Worm (Caenorhabditis elegans): ENCODE results near the gene osg-1.

Gene osg-1

DNA sequence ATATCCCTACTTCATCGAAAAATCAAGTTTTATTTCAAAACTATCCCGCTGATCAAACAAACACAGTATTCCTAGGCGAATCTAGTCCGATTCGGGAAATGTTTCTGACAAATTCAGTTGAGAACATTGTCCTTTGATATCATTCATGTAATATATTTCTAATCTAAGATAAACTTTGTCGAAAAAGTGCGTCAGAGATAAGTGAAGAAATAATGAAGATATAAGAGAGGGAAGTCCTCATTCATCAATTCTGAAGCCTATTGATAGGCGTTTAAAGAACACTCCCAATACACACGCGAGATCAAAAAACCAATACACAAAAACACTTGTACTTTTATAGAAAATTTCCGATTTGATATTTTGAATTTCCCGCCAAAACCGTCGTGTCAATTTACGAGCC lies 22.5 kb upstream of the osg-1 start:
- TF ChIP-seq ceh-36 (tag; optimal IDR thresholded peaks at IDR 0.05): no peak
- no peak for TF ChIP-seq hmg-4 (GFP tag; optimal IDR thresholded peaks at IDR 0.05)
- TF ChIP-seq F13C5.2 (tag; optimal IDR thresholded peaks at IDR 0.05): no peak
- TF ChIP-seq pes-1 (GFP tag; IDR thresholded peaks at IDR 0.05): no peak
- no peak for TF ChIP-seq ceh-13 (GFP tag; optimal IDR thresholded peaks at IDR 0.05)
- TF ChIP-seq sea-1 (GFP tag; conservative IDR thresholded peaks at IDR 0.05): no peak
- no peak for TF ChIP-seq aly-1 (tag; optimal IDR thresholded peaks at IDR 0.05)
- no peak for TF ChIP-seq ets-7 (tag; optimal IDR thresholded peaks at IDR 0.05)
- TF ChIP-seq tbx-11 (GFP tag; IDR thresholded peaks at IDR 0.05): no peak
- TF ChIP-seq flt-1 (GFP tag; IDR thresholded peaks at IDR 0.05): no peak
- no peak for TF ChIP-seq tra-4 (tag; optimal IDR thresholded peaks at IDR 0.05)
- no peak for TF ChIP-seq hmbx-1 (tag; optimal IDR thresholded peaks at IDR 0.05)
- TF ChIP-seq tbx-37 (GFP tag; conservative IDR thresholded peaks at IDR 0.05): no peak
- TF ChIP-seq hnd-1 (tag; optimal IDR thresholded peaks at IDR 0.05): no peak
- TF ChIP-seq ama-1 (optimal IDR thresholded peaks at IDR 0.05): no peak
- TF ChIP-seq B0310.2 (tag; optimal IDR thresholded peaks at IDR 0.05): no peak
- no peak for TF ChIP-seq scrt-1 (GFP tag; IDR thresholded peaks at IDR 0.05)

DNA sequence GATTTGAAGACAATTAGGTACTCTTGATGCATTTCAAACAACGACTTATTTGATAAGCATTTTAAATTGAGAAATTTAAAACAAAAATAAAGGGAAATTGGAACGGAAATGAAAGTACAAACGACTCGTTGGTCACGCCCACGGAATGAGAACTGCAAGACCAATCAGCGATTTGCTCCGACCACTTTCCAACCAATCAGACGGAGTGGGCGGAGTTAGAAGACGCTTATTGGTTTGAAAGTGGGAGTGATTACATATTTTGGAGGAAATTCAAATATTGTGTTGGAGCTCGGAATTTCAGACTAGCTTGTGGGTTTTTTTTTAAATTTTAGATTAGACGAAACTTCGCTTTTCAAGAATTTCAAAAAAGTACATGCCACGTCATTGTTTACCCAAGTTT lies 18.3 kb upstream of the osg-1 start:
- TF ChIP-seq ceh-13 (GFP tag; optimal IDR thresholded peaks at IDR 0.05) (no peak), ceh-36 (tag; optimal IDR thresholded peaks at IDR 0.05) (no peak), hmg-4 (GFP tag; optimal IDR thresholded peaks at IDR 0.05) (no peak), ets-7 (tag; optimal IDR thresholded peaks at IDR 0.05) (no peak), scrt-1 (GFP tag; IDR thresholded peaks at IDR 0.05) (no peak), flt-1 (GFP tag; IDR thresholded peaks at IDR 0.05) (no peak), aly-1 (tag; optimal IDR thresholded peaks at IDR 0.05) (no peak), sea-1 (GFP tag; conservative IDR thresholded peaks at IDR 0.05) (no peak), hmbx-1 (tag; optimal IDR thresholded peaks at IDR 0.05) (no peak), tbx-11 (GFP tag; IDR thresholded peaks at IDR 0.05) (no peak), B0310.2 (tag; optimal IDR thresholded peaks at IDR 0.05) (no peak), F13C5.2 (tag; optimal IDR thresholded peaks at IDR 0.05) (no peak), pes-1 (GFP tag; IDR thresholded peaks at IDR 0.05) (no peak), ama-1 (optimal IDR thresholded peaks at IDR 0.05) (no peak), tbx-37 (GFP tag; conservative IDR thresholded peaks at IDR 0.05) (no peak), hnd-1 (tag; optimal IDR thresholded peaks at IDR 0.05) (no peak)

DNA sequence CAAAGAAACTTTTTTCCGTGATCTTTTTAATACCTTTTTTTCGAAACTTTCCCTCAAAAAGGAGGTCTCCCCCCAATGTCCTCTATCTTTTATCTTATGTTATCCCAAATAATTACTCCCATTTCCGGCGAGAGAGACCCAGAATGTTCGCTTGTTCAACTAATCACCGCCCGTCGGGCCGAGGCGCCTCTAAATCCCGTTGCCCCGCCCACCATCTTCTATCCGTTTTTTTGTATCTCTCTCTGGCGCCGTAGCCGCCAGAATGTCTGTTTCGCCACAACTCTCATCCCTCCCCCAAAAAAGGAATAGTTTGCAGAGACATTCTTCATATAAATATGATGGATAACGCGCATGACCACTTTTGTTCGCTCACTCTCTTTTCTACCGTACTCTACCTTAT lies 14.7 kb upstream of the osg-1 start:
- TF ChIP-seq ceh-36 (tag; optimal IDR thresholded peaks at IDR 0.05) (peak; percentile 15), sea-1 (GFP tag; conservative IDR thresholded peaks at IDR 0.05) (no peak), hmbx-1 (tag; optimal IDR thresholded peaks at IDR 0.05) (no peak), ceh-13 (GFP tag; optimal IDR thresholded peaks at IDR 0.05) (no peak)

DNA sequence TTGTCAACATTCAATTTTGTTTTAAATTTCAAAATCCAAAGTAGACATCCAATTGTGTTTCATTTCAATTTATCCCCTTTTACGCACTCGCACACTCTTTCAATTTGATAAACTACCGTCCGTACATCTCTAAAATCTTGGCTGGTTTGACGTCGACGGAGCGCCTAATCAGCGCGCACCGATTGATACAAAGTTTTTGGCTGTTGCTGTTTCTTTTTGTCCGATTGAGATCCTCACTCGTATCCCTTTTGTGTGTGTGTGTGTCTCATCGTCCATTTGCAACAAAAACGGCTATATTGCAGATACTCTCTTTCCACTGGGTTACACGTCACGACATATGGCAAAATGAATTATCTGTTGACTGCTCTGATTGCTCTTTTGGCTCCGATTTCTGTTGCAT lies 13.2 kb upstream of the osg-1 start, which contains the start of gene lon-1:
Gene lon-1, plus strand, starts transcription at position 301 of the 400 bp plus-strand sequence.
- TF ChIP-seq ceh-13 (GFP tag; optimal IDR thresholded peaks at IDR 0.05): no peak
- no peak for TF ChIP-seq F13C5.2 (tag; optimal IDR thresholded peaks at IDR 0.05)
- no peak for TF ChIP-seq hmbx-1 (tag; optimal IDR thresholded peaks at IDR 0.05)
- no peak for TF ChIP-seq flt-1 (GFP tag; IDR thresholded peaks at IDR 0.05)
- no peak for TF ChIP-seq hnd-1 (tag; optimal IDR thresholded peaks at IDR 0.05)
- no peak for TF ChIP-seq scrt-1 (GFP tag; IDR thresholded peaks at IDR 0.05)
- TF ChIP-seq tbx-37 (GFP tag; conservative IDR thresholded peaks at IDR 0.05): no peak
- TF ChIP-seq B0310.2 (tag; optimal IDR thresholded peaks at IDR 0.05): no peak
- TF ChIP-seq aly-1 (tag; optimal IDR thresholded peaks at IDR 0.05): no peak
- TF ChIP-seq hmg-4 (GFP tag; optimal IDR thresholded peaks at IDR 0.05): no peak
- TF ChIP-seq pes-1 (GFP tag; IDR thresholded peaks at IDR 0.05): no peak
- TF ChIP-seq tbx-11 (GFP tag; IDR thresholded peaks at IDR 0.05): no peak
- TF ChIP-seq ama-1 (optimal IDR thresholded peaks at IDR 0.05): no peak
- no peak for TF ChIP-seq tra-4 (tag; optimal IDR thresholded peaks at IDR 0.05)
- TF ChIP-seq sea-1 (GFP tag; conservative IDR thresholded peaks at IDR 0.05): no peak
- no peak for TF ChIP-seq ceh-36 (tag; optimal IDR thresholded peaks at IDR 0.05)

DNA sequence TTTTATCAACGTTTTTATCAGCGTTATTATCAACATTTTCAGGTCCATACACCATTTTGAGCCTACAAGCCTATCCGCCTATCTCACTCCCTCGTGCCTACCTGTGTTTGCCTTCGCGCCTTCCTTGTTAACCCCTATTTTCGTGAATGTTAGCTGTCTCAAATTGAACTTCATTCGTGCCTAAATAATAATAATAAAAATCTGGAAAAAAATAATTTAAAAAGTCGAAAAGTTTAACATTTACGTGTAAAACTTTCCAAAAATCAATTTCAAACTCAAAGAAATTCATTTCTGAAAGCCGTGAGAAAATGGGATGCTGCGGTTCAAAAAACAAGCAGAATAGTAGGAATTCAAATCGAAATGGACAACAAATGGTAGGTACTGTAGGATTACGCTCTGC lies 9.3 kb upstream of the osg-1 start, which contains the start of gene R02F2.10:
Gene R02F2.10, plus strand, starts transcription at position 301 of the 400 bp plus-strand sequence.
- TF ChIP-seq ets-7 (tag; optimal IDR thresholded peaks at IDR 0.05): no peak
- TF ChIP-seq F13C5.2 (tag; optimal IDR thresholded peaks at IDR 0.05): no peak

DNA sequence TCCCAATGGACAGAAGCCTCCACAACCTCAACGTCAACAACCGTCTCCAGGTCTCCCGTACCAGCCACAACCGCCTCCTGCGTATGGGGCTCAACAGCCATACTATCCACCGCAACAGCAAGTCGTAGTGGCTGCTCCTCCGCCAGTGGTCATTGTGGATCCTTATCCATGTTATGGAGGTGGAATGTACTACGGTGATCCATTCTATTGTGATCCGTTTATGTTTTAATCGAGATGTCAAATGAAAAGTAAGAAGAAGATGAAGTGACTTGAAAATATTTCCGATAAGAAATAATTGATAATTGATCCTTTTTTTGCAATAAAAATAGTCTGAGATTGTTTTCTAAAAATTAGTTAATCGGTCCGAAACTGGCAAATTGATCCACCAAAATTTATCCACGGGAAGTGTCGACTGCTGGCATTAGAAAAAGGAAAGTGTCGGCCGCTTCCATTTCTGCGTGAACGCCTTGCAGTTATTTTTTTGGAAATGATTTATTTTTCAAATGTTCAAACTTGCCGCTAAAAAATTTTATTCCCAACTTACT lies 8.5 kb upstream of the osg-1 start, which contains the start of the genes R02F2.6 and R02F2.5:
Gene R02F2.6, minus strand, starts transcription at position 101 of the 545 bp plus-strand sequence.
Gene R02F2.5, plus strand, starts transcription at position 495 of the 545 bp plus-strand sequence.
- TF ChIP-seq tbx-37 (GFP tag; conservative IDR thresholded peaks at IDR 0.05): no peak
- TF ChIP-seq ceh-13 (GFP tag; optimal IDR thresholded peaks at IDR 0.05): no peak
- TF ChIP-seq hnd-1 (tag; optimal IDR thresholded peaks at IDR 0.05): no peak
- TF ChIP-seq scrt-1 (GFP tag; IDR thresholded peaks at IDR 0.05): no peak
- no peak for TF ChIP-seq ama-1 (optimal IDR thresholded peaks at IDR 0.05)
- no peak for TF ChIP-seq pes-1 (GFP tag; IDR thresholded peaks at IDR 0.05)
- TF ChIP-seq B0310.2 (tag; optimal IDR thresholded peaks at IDR 0.05): no peak

DNA sequence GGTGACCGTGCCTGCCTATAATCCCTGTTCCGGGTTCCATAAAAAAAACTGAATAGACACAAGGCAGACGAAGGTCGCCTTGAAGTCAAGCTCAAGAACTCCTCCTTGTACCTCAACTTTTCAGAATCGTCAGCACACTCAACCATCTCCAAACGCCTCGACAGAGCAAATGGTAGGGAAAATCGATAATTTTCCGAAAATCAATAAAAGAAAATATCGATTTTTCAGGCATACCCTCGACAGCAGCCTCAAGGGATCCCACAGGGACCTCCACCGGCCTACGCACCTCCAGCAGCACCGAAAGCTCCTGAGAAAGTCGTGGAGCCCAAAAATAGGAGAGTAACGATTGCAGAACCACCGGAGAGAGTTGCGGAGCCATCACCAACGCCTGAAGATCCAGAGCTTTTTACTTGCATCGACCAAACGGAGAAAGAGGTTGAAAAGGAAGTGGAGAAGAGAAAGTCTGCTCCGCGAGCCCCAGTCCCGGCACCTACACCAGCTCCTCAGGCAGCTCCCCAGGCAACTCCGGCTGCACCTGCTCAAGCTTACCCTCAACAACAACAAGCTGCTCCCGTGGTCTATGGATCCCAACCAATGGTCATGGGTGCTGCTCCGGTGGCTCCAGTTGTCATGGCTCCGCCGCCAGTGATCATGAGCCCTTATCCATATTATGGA lies 7.7 kb upstream of the osg-1 start:
- TF ChIP-seq tbx-11 (GFP tag; IDR thresholded peaks at IDR 0.05) (0 out of 2 replicates have a peak, but pooled peaks have one; percentile 7), tbx-37 (GFP tag; conservative IDR thresholded peaks at IDR 0.05) (no peak)
